Fruit fly (Drosophila melanogaster) S2 (cell line): ENCODE data around the gene CG15221.
A peak's percentile ranks its signal among the peaks of the same experiment; 100 is the strongest.

Source experiments
- CG8478 ChIP-seq: fragments of >200 bp; optimal IDR thresholded peaks from 2 replicates; lab custom pipeline; 2018
- CTCF ChIP-seq, 2 experiments: fragments of >200 bp; optimal IDR thresholded peaks; 2 replicates each; lab custom pipeline; 2018

CG15221 gene

DNA sequence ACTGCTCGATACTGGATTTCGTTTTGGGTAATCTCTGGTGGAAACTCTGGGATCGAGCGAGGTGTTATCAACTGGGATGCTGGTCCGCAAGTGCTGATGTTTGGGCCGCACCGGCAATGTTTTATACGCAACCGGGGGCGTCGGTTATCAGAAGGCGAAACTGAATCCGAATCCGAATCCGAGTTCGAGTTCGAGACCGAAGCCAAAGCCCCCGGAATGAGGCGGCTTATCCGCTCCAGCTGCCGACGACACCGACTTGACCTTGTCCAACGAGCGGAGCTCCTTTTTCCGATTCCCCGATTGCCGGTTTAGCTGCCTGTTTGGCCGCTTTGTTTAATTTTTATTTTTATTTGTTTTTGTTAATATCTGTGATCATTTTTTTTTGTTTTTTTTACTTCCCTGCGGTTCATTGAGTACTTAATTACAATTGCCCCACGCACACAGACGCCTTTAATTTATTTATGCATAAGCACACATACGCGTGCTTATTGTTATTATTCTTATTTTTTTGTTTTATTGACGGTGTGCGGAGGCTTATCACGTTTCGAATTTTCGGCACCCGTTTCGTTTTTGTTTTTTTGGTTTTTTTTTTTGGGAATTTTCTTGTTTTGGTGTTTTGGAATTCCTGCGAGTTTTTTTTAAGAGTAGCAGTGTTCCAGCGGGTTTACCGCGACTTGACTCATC, 19.0 kb upstream of the CG15221 start, which contains the start of gene CG2444:
Gene CG2444 (minus strand): TSS at position 372 of the 684 bp plus-strand sequence.
- no peak for TF ChIP-seq CG8478 (lab: Kevin White, UChicago)
- no peak for TF ChIP-seq CTCF (optimal IDR thresholded peaks at IDR 0.05; lab: Kevin White, UChicago)

DNA sequence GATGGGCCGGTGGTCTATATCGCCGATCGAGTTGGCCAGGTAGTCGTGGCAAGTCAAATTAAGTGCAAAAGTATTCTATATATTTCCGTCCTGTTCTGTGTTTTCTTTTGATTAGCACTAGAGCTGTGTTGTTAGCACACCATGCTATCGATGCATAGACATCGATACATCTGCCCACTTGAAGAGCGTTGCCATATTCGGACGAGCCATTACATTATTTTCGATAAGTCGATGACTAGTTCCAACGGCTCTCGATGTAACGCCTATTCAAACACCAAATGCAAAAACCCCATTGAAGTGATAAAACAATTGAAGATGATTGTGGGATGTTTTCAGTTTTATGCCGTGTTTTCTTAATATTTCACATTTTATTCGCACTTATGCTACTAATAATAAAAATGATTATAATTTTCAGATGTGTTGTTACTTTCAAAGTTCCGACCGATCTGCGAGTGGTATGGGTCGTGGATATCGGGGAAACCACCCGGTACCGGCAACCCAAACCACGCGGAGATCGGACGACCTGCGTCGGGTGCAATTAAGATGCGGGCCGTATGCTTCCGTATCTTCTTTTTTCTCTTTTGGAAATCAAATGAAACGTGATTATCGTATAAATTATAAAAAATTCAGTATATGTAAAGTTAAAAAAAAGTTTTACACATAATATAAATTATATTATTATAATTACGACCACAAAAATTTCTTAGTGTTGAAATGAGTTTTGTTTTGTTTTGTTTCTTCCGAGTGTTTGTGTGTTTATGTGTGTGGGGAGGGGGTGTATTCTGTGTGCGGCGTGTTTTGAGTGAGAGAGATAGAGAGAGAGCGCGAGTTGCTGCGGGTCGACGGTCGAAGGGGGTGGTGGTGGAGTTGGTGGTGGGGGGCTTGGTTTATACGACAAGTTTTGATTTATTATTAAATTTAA, 14.0 kb upstream of the CG15221 start, which contains the start of gene FucT6:
Gene FucT6 (minus strand): TSS at position 153 of the 922 bp plus-strand sequence.
- TF ChIP-seq CTCF (optimal IDR thresholded peaks at IDR 0.05; lab: Kevin White, UChicago) (peak in 1 of 2 experiments; percentile 43), CG8478 (lab: Kevin White, UChicago) (no peak)

DNA sequence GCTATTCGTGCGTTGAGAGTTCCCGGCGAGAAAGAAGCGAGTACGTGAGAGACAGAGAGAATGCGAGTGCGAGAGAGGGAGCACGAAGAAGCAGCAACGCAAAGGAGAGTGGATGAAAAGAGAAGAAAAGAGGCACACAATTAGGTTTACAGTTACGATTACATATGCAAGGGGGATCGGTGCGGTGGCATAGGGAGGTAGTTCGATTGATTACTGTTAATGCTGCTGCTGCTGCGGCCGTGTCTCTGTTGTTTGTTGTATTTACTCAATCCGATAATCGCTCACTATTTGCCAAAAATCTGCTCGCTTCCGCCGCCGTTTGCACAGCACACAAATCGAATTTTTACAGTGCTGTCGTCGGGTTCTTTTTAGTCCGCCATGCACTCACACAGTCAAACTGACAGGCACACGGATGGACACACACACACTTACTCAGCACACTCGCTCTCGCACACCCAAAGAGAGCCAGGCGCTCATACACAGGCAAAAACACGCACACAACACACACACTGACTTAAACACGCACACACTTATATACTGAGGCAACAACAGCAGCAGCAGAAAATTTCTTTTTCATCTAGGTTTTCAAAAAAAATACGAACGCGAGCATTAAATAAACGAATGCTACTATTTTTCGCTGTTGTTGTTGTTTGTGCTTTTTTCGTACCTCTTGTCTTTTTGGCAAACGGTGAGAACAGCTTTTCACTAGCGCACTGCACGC, 10.1 kb upstream of the CG15221 start:
- TF ChIP-seq CTCF (optimal IDR thresholded peaks at IDR 0.05; lab: Kevin White, UChicago) = no peak
- no peak for TF ChIP-seq CG8478 (lab: Kevin White, UChicago)

DNA sequence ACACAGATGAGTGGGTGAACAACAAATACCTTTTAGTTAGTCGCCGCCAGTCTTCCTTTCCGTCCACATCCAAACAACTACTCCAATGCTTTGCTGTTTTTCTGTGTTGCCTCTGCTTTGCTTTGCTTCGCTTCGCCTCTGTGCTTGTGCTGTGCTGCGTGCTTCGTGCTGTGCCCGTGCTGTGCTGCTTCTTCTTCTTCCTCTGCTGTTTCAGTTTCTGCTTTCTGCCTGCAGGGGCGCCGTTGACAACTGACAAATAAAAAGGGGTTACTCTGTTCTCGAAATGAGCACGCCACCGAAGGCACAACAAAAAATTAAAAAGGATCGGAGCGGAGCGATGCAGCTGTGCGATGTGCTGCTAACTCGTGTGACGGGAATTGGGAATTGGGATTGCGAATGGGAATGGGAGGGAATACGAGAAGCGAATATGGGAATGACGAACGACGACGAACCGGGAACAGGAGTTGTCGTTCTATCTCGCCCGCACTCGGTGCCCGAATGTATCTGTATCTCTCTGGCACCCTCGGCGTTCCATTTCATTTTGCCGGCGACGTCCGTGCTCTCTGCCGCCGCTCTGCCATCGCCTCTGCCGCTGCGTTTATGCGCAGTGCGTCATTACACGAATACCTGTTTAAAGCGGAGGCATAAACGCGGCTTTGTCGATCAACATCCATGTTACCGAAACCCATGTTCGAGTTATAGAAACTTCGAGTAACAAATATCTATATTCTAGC, 9.3 kb upstream of the CG15221 start:
- peak; percentile 48 to 63 for TF ChIP-seq CTCF (optimal IDR thresholded peaks at IDR 0.05; lab: Kevin White, UChicago)
- TF ChIP-seq CG8478 (lab: Kevin White, UChicago) = no peak

DNA sequence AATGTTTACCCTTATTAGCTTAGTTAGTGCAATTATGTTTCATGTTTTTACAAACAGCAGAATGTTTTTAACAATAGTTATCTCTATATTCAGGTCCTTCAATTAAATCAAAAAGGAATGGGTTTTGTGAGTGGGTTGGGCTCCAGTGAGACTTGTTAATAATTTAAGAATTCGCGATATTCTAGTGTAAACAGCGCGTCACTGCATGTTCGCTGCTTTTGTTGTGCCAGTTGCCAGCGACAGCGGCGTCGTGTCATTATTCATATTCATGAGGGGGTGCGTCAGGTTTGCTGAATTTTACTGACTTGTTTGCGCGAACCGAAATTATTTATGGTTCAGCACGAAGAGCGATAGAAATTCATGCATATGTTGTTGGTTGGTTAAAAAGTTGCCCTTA, 8.8 kb upstream of the CG15221 start, which contains the start of gene Amun:
Gene Amun (minus strand): TSS at position 303 of the 397 bp plus-strand sequence.
- no peak for TF ChIP-seq CG8478 (lab: Kevin White, UChicago)
- TF ChIP-seq CTCF (optimal IDR thresholded peaks at IDR 0.05; lab: Kevin White, UChicago) = no peak

DNA sequence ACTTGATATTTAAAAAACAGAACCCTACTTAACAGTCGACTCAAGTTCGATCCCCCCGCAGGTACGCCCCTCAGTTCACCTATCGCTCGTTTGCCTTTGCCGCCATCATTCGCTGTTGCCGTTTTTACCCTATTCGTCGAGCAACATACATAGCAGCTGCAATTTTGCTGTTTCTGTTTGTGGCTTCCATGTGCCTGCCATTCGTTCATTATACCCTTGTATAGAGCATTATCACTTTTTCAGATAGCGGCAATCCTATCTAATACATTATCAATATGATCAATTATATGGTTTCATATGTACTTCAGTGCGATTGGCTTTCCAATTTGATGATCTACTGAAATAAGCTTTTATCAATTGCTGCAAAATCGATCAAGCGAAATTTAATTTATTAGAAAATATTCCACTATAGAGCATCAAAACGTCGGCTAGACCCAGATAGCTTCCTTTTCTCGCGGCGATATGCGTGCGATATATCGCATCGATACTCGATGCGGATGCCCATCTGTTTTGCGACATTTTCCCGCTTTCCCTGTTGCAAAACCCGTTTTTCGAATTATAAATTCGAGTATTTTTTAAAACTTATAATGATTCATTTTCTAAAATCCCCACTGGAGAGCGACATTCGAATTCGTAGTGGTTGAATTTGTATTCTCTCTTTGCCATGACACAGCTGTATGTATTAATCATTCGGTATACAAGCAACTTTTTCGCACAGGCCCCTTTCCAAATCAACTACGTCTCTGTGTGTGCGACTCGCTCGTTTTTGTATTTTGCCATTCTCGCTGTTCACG, 7.9 kb upstream of the CG15221 start:
- no peak for TF ChIP-seq CG8478 (lab: Kevin White, UChicago)
- TF ChIP-seq CTCF (optimal IDR thresholded peaks at IDR 0.05; lab: Kevin White, UChicago) = no peak

DNA sequence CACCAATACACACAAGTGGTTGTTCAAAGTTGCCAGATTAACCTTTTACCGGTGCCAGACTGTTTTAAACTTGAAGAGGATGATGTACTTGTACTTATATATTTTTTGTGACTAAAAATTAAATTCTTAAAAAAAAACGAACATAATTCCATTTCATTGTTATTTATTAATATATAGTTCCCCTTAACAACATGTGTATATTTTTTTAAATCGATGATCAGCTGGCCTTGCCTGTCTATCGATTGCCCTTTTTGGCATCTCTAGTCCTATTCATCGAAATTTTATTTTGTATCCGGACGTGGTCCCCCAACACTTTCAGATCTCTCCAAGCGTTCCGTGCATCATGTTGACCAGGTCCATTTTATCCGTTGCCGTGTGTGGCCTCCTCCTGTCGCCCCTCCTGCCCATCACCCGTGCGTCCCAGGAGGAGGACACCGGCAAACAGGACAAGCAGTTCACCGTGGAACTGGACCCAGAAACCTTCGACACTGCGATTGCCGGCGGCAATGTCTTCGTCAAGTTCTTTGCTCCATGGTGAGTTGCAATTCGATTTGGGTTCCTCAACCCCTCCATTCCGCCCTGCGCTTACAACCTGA, 7.2 kb upstream of the CG15221 start, which contains the start of gene prtp:
Gene prtp (plus strand): TSS at position 26 of the 596 bp plus-strand sequence.
- no peak for TF ChIP-seq CG8478 (lab: Kevin White, UChicago)
- TF ChIP-seq CTCF (optimal IDR thresholded peaks at IDR 0.05; lab: Kevin White, UChicago) = no peak

DNA sequence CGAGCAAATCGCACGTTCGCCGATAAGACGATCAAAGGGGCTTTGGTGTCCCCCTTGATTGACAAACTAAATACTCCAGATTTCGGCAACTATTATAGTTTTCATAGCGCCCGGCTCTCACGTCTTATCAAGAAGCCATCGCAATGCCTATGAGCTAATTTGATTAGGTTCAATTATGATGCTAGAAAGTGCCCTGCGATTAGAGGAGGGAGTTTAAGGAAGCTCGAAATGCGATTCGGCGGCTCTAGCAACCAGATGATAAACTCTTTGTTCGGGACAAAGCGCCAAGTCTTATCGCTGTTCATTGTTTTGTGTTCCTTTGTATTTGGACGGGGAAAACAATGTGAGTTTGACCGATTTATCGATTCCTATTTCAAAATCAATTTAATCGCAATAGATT, 6.2 kb upstream of the CG15221 start:
- TF ChIP-seq CG8478 (lab: Kevin White, UChicago) = no peak
- TF ChIP-seq CTCF (optimal IDR thresholded peaks at IDR 0.05; lab: Kevin White, UChicago) = no peak

DNA sequence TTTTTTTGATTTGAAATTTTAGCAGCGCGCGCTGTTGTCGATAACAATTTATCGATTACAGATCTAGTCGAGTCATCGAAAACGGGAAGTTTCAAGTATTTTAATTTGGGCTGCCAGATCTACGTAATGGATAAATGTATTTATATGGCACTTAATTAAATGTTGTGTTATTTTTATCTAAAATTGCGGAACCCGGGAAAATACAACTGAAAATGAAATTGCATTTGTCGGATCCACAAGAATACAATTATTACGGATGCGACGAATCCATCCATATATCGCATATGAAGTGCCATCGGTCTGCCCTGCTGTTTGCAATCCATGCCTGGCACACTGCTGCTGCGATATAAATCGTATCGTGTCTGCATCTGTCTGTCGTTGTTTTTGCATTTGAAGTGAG, 3.9 kb upstream of the CG15221 start, which contains the start of gene Tango10:
Gene Tango10 (plus strand): TSS at position 108 of the 400 bp plus-strand sequence.
- TF ChIP-seq CG8478 (lab: Kevin White, UChicago) = no peak
- no peak for TF ChIP-seq CTCF (optimal IDR thresholded peaks at IDR 0.05; lab: Kevin White, UChicago)

DNA sequence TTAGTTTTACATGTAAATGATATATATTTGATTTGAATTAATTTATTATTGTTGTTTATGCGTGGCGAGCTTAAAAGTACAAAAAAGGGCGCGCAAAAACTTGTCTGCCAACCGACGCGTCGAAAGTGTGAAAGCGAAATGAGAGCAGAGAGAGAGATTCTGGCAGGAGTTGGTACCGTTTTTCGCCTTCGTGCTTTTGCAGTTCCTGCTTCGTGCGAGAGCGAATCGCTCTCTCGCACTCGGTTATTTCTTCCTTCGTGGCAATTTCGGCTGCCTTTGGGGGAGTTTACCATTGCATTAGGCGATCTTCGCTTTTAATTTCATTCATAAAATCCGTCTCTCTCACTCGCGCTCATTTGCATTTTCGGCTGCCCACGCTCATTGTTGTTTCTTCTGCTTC, 5.0 kb downstream of the CG15221 start, which contains the start of gene inaF-D:
Gene inaF-D (minus strand): TSS at position 101 of the 400 bp plus-strand sequence.
- TF ChIP-seq CTCF (optimal IDR thresholded peaks at IDR 0.05; lab: Kevin White, UChicago) (no peak), CG8478 (lab: Kevin White, UChicago) (no peak)

DNA sequence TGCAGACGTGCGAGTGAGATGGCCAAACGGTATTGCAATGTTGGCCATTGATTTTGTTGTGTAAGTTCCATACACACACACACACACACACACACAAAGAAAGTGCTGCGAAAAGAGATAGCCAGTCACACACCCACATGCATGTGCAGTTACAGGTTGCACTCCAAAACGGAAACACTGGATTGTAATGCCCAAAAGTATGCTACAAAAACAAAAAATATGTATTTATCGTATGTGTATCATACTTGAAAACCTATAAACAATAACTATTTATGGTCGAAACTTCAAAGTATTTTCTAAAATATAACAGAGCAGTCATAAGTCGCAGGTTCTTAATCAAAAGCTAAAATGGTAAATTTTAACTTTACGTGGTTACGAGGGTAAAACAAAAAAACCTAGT, 5.9 kb downstream of the CG15221 start:
- TF ChIP-seq CTCF (optimal IDR thresholded peaks at IDR 0.05; lab: Kevin White, UChicago) = no peak
- no peak for TF ChIP-seq CG8478 (lab: Kevin White, UChicago)

DNA sequence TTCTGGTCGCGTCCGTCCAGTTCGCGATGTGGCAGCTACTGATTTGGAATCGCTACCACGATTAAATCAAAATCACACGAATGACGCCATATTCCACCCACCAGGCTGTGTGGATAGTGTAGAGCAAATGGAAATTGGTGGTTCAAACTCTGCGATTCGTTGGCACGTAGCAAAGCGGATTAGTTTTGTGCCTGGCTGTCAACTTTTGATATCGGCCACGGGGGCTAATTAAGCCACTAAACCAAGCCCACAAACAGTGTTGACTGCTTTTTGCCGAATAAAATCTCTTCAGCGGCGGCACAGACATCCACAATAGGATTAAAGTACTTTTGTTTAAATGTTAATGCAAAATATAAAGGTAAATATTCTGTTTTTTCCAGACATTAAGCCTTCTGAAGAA, 7.6 kb downstream of the CG15221 start, which contains the start of gene inaF-C:
Gene inaF-C (minus strand): TSS at position 101 of the 400 bp plus-strand sequence.
- TF ChIP-seq CTCF (optimal IDR thresholded peaks at IDR 0.05; lab: Kevin White, UChicago) (no peak), CG8478 (lab: Kevin White, UChicago) (no peak)
